Worm (Caenorhabditis elegans) whole organism, early embryonic: ENCODE results near the gene nhr-159.

Experiments used
- ama-1 ChIP-seq: fragments of 150-350 bp; optimal IDR thresholded peaks from 2 replicates; lab custom pipeline; 2014
- ceh-36 ChIP-seq: sonication (generic microtip); optimal IDR thresholded peaks from 2 replicates; lab custom pipeline; 2016; ENCODE audit warnings: missing genetic modification characterization, inconsistent platforms, missing compliant biosample characterization
- flt-1 ChIP-seq: fragments of 200-800 bp; sonication (Bioruptor generic); IDR thresholded peaks from 2 replicates; pipeline ENCODE4 v1.3.6; 2022; ENCODE audit warnings: missing genetic modification characterization, missing compliant biosample characterization
- hmbx-1 ChIP-seq: sonication (generic microtip); optimal IDR thresholded peaks from 2 replicates; lab custom pipeline; 2016; ENCODE audit warnings: mild to moderate bottlenecking, missing genetic modification characterization, missing compliant biosample characterization
- hnd-1 ChIP-seq: sonication (generic microtip); optimal IDR thresholded peaks from 2 replicates; lab custom pipeline; 2016; ENCODE audit warnings: missing genetic modification characterization, missing compliant biosample characterization
- scrt-1 ChIP-seq: fragments of 200-800 bp; sonication (Bioruptor generic); IDR thresholded peaks from 2 replicates; pipeline ENCODE4 v1.3.6; 2022; ENCODE audit warnings: missing genetic modification characterization, missing compliant biosample characterization

- TF ChIP-seq ama-1 (no peak), hnd-1 (no peak), ceh-36 (tag; lab: Kevin White, UChicago) (no peak), hmbx-1 (no peak), scrt-1 (GFP tag; lab: Robert Waterston, UW) (no peak), flt-1 (GFP tag; lab: Robert Waterston, UW) (no peak)
Measured at ce11 chrV:3894661-3895060, 16.5 kb upstream of the nhr-159 start, which contains the start of gene sre-9.
